Fruit fly (Drosophila melanogaster) whole organism, embryonic: Measurements from ENCODE around the gene BORCS5.

Experiments used
- Bgb ChIP-seq: fragments of 200-800 bp; sonication (Bioruptor generic); IDR thresholded peaks from 2 replicates; pipeline ENCODE4 v1.3.6; 2022; ENCODE audit warnings: missing biosample characterization, missing genetic modification characterization; ENCODE audit not compliant: partially characterized antibody
- CG10147 ChIP-seq: fragments of 200-800 bp; sonication (Bioruptor generic); optimal IDR thresholded peaks from 2 replicates; lab custom pipeline; 2019; ENCODE audit warnings: missing biosample characterization, mild to moderate bottlenecking, missing genetic modification characterization, moderate library complexity
- CG11723 ChIP-seq: fragments of 200-800 bp; sonication (Bioruptor generic); optimal IDR thresholded peaks from 2 replicates; lab custom pipeline; 2017; ENCODE audit warnings: missing biosample characterization, mild to moderate bottlenecking, missing genetic modification characterization
- CG12104 ChIP-seq: fragments of 200-800 bp; sonication (Bioruptor generic); optimal IDR thresholded peaks from 3 replicates; lab custom pipeline; 2016; ENCODE audit warnings: missing biosample characterization, missing genetic modification characterization
- CG12155 ChIP-seq: fragments of 200-800 bp; sonication (Bioruptor generic); optimal IDR thresholded peaks from 3 replicates; lab custom pipeline; 2016; ENCODE audit warnings: missing biosample characterization, missing genetic modification characterization
- CG12942 ChIP-seq: fragments of 200-800 bp; sonication (Bioruptor generic); optimal IDR thresholded peaks from 3 replicates; lab custom pipeline; 2016; ENCODE audit warnings: missing biosample characterization, missing genetic modification characterization
- CG13894 ChIP-seq: fragments of 200-800 bp; sonication (Bioruptor generic); optimal IDR thresholded peaks from 3 replicates; lab custom pipeline; 2018; ENCODE audit warnings: missing biosample characterization, mild to moderate bottlenecking, missing genetic modification characterization, moderate library complexity
- CG14441 ChIP-seq: fragments of 200-800 bp; sonication (Bioruptor generic); IDR thresholded peaks from 2 replicates; pipeline ENCODE4 v1.3.6; 2022; ENCODE audit warnings: missing biosample characterization, missing genetic modification characterization
- CG15011 ChIP-seq: fragments of 200-800 bp; sonication (Bioruptor generic); optimal IDR thresholded peaks from 3 replicates; lab custom pipeline; 2018; ENCODE audit warnings: missing biosample characterization, mild to moderate bottlenecking, missing genetic modification characterization
- CG1529 ChIP-seq: fragments of 200-800 bp; sonication (Bioruptor generic); optimal IDR thresholded peaks from 3 replicates; lab custom pipeline; 2018; ENCODE audit warnings: missing biosample characterization, missing genetic modification characterization
- CG15514 ChIP-seq: fragments of 200-800 bp; sonication (Bioruptor generic); optimal IDR thresholded peaks from 3 replicates; lab custom pipeline; 2017; ENCODE audit warnings: missing biosample characterization, missing genetic modification characterization, mild to moderate bottlenecking, moderate library complexity, missing genetic modification reagents
- CG17612 ChIP-seq: fragments of 200-800 bp; sonication (Bioruptor generic); IDR thresholded peaks from 2 replicates; pipeline ENCODE4 v1.3.6; 2022; ENCODE audit warnings: missing biosample characterization, missing genetic modification characterization
- CG17829 ChIP-seq: fragments of 200-800 bp; optimal IDR thresholded peaks from 2 replicates; lab custom pipeline; 2019; ENCODE audit warnings: missing biosample characterization, mild to moderate bottlenecking, missing genetic modification characterization, moderate library complexity
- CG2116 ChIP-seq: fragments of 200-800 bp; sonication (Bioruptor generic); optimal IDR thresholded peaks from 3 replicates; lab custom pipeline; 2018; ENCODE audit warnings: missing biosample characterization, mild to moderate bottlenecking, missing genetic modification characterization
- CG2129 ChIP-seq: fragments of 200-800 bp; sonication (Bioruptor generic); IDR thresholded peaks from 2 replicates; pipeline ENCODE4 v1.3.6; 2022; ENCODE audit warnings: missing biosample characterization, missing genetic modification characterization; ENCODE audit not compliant: partially characterized antibody
- CG31365 ChIP-seq: fragments of 200-800 bp; sonication (Bioruptor generic); optimal IDR thresholded peaks from 2 replicates; lab custom pipeline; 2018; ENCODE audit warnings: missing biosample characterization, mild to moderate bottlenecking, missing genetic modification characterization
- CG3281 ChIP-seq: fragments of 200-800 bp; sonication (Bioruptor generic); optimal IDR thresholded peaks from 3 replicates; lab custom pipeline; 2017; ENCODE audit warnings: missing biosample characterization, mild to moderate bottlenecking, missing genetic modification characterization
- CG8089 ChIP-seq: fragments of 200-800 bp; sonication (Bioruptor generic); optimal IDR thresholded peaks from 3 replicates; lab custom pipeline; 2016; ENCODE audit warnings: missing biosample characterization, missing genetic modification characterization
- CG8290 ChIP-seq, 3 experiments: fragments of 200-800 bp; sonication (Bioruptor generic); optimal IDR thresholded peaks; 2 replicates each; lab custom pipeline; 2016 to 2019; ENCODE audit warnings: missing biosample characterization in 3 of 3, missing genetic modification characterization in 3 of 3, mild to moderate bottlenecking in 2 of 3, moderate library complexity in 1 of 3
- CG8944 ChIP-seq: fragments of 200-800 bp; sonication (Bioruptor generic); optimal IDR thresholded peaks from 3 replicates; lab custom pipeline; 2016; ENCODE audit warnings: missing biosample characterization, missing genetic modification characterization
- CHES-1-like ChIP-seq: fragments of 200-800 bp; sonication (Bioruptor generic); optimal IDR thresholded peaks from 2 replicates; lab custom pipeline; 2016; ENCODE audit warnings: missing biosample characterization, missing genetic modification characterization
- CTCF ChIP-seq: fragments of 200-800 bp; sonication (Bioruptor generic); optimal IDR thresholded peaks from 2 replicates; lab custom pipeline; 2017; ENCODE audit warnings: missing biosample characterization, mild to moderate bottlenecking, missing genetic modification characterization, moderate library complexity
- Dref ChIP-seq: fragments of 200-800 bp; sonication (Bioruptor generic); IDR thresholded peaks from 2 replicates; pipeline ENCODE4 v1.3.6; 2022; ENCODE audit warnings: missing biosample characterization, missing genetic modification characterization
- Hmx ChIP-seq: fragments of 200-800 bp; sonication (Bioruptor generic); optimal IDR thresholded peaks from 2 replicates; lab custom pipeline; 2016; ENCODE audit warnings: missing biosample characterization, missing genetic modification characterization
- Hr51 ChIP-seq, 2 experiments: fragments of 200-800 bp; sonication (Bioruptor generic); optimal IDR thresholded peaks; 2 replicates in 1 of 2; 3 replicates in 1 of 2; lab custom pipeline; 2016 to 2018; ENCODE audit warnings: missing biosample characterization in 2 of 2, missing genetic modification characterization in 2 of 2, mild to moderate bottlenecking in 1 of 2, moderate library complexity in 1 of 2
- Mes4 ChIP-seq: fragments of 200-800 bp; sonication (Bioruptor generic); optimal IDR thresholded peaks from 2 replicates; lab custom pipeline; 2016; ENCODE audit warnings: missing biosample characterization, missing genetic modification characterization
- Nf-YC ChIP-seq: fragments of 200-800 bp; optimal IDR thresholded peaks from 3 replicates; lab custom pipeline; 2019; ENCODE audit warnings: missing biosample characterization, mild to moderate bottlenecking, missing genetic modification characterization, moderate library complexity
- Scr ChIP-seq: fragments of 200-800 bp; sonication (Bioruptor generic); IDR thresholded peaks from 2 replicates; pipeline ENCODE4 v1.3.6; 2022; ENCODE audit warnings: missing biosample characterization, missing genetic modification characterization; ENCODE audit not compliant: partially characterized antibody
- ac ChIP-seq: fragments of 200-800 bp; sonication (Bioruptor generic); optimal IDR thresholded peaks from 3 replicates; lab custom pipeline; 2017; ENCODE audit warnings: missing biosample characterization, mild to moderate bottlenecking, missing genetic modification characterization
- bcd ChIP-seq: fragments of 200-800 bp; sonication (Bioruptor generic); optimal IDR thresholded peaks from 2 replicates; lab custom pipeline; 2017; ENCODE audit warnings: missing biosample characterization, mild to moderate bottlenecking, missing genetic modification characterization
- bigmax ChIP-seq: fragments of 200-800 bp; sonication (Bioruptor generic); optimal IDR thresholded peaks from 2 replicates; lab custom pipeline; 2018; ENCODE audit warnings: missing biosample characterization, mild to moderate bottlenecking, missing genetic modification characterization
- cad ChIP-seq: fragments of >200 bp; optimal IDR thresholded peaks from 2 replicates; lab custom pipeline; 2017; ENCODE audit warnings: missing biosample characterization, missing genetic modification characterization
- cas ChIP-seq: fragments of 200-800 bp; sonication (Bioruptor generic); IDR thresholded peaks from 2 replicates; pipeline ENCODE4 v1.3.6; 2022; ENCODE audit warnings: missing biosample characterization, missing genetic modification characterization
- chm ChIP-seq: fragments of 200-800 bp; sonication (Bioruptor generic); IDR thresholded peaks from 2 replicates; pipeline ENCODE4 v1.3.6; 2022; ENCODE audit warnings: missing biosample characterization, missing genetic modification characterization
- croc ChIP-seq: fragments of 200-800 bp; sonication (Bioruptor generic); conservative IDR thresholded peaks from 3 replicates; pipeline ENCODE4 v1.3.6; 2022; ENCODE audit warnings: missing biosample characterization, missing genetic modification characterization
- dpn ChIP-seq, 2 experiments: fragments of 200-800 bp; sonication (Bioruptor generic); optimal IDR thresholded peaks; 3 replicates each; lab custom pipeline; 2016; ENCODE audit warnings: missing biosample characterization in 2 of 2, missing genetic modification characterization in 2 of 2
- ems ChIP-seq: fragments of 200-800 bp; sonication (Bioruptor generic); optimal IDR thresholded peaks from 3 replicates; lab custom pipeline; 2016; ENCODE audit warnings: missing biosample characterization, missing genetic modification characterization
- exex ChIP-seq: fragments of 200-800 bp; sonication (Bioruptor generic); optimal IDR thresholded peaks from 4 replicates; lab custom pipeline; 2018; ENCODE audit warnings: missing biosample characterization, mild to moderate bottlenecking, missing genetic modification characterization, moderate library complexity
- fd102C ChIP-seq: fragments of 200-800 bp; sonication (Bioruptor generic); optimal IDR thresholded peaks from 2 replicates; lab custom pipeline; 2018; ENCODE audit warnings: missing biosample characterization, mild to moderate bottlenecking, missing genetic modification characterization, moderate library complexity
- gce ChIP-seq: fragments of 200-800 bp; sonication (Bioruptor generic); IDR thresholded peaks from 3 replicates; pipeline ENCODE4 v1.3.6; 2022; ENCODE audit warnings: missing biosample characterization, missing genetic modification characterization
- gt ChIP-seq: fragments of 200-800 bp; sonication (Bioruptor generic); IDR thresholded peaks from 2 replicates; pipeline ENCODE4 v1.3.6; 2022; ENCODE audit warnings: missing biosample characterization, missing genetic modification characterization
- kay ChIP-seq: fragments of 200-800 bp; sonication (Bioruptor generic); optimal IDR thresholded peaks from 2 replicates; lab custom pipeline; 2016; ENCODE audit warnings: missing biosample characterization, missing genetic modification characterization
- lilli ChIP-seq: fragments of 200-800 bp; sonication (Bioruptor generic); optimal IDR thresholded peaks from 3 replicates; lab custom pipeline; 2016; ENCODE audit warnings: missing biosample characterization, missing genetic modification characterization
- lov ChIP-seq, 2 experiments: fragments of 200-800 bp in 1 of 2; fragments of >200 bp in 1 of 2; sonication (Bioruptor generic) in 1 of 2; IDR thresholded peaks in 1 of 2; optimal IDR thresholded peaks in 1 of 2; 2 replicates in 1 of 2; 3 replicates in 1 of 2; pipeline versions ENCODE4 v1.3.6 to Lab custom; 2017 to 2022; ENCODE audit warnings: missing biosample characterization in 1 of 2, missing genetic modification characterization in 1 of 2
- prd ChIP-seq, 3 experiments: fragments of >200 bp in 2 of 3; fragments of 200-800 bp in 1 of 3; sonication (Bioruptor generic) in 1 of 3; optimal IDR thresholded peaks in 2 of 3; IDR thresholded peaks in 1 of 3; 2 replicates in 2 of 3; 3 replicates in 1 of 3; pipeline versions ENCODE4 v1.3.6 to Lab custom; 2017 to 2022; ENCODE audit warnings: missing biosample characterization in 1 of 3, missing genetic modification characterization in 1 of 3
- sens-2 ChIP-seq: fragments of 200-800 bp; sonication (Bioruptor generic); IDR thresholded peaks from 2 replicates; pipeline ENCODE4 v1.3.6; 2022; ENCODE audit warnings: missing biosample characterization, missing genetic modification characterization
- slou ChIP-seq: fragments of 200-800 bp; sonication (Bioruptor generic); optimal IDR thresholded peaks from 3 replicates; lab custom pipeline; 2016; ENCODE audit warnings: missing biosample characterization, missing genetic modification characterization
- sr ChIP-seq: fragments of 200-800 bp; sonication (Bioruptor generic); IDR thresholded peaks from 3 replicates; pipeline ENCODE4 v1.3.6; 2022; ENCODE audit warnings: missing biosample characterization, missing genetic modification characterization
- tup ChIP-seq: fragments of 200-800 bp; sonication (Bioruptor generic); optimal IDR thresholded peaks from 2 replicates; lab custom pipeline; 2016; ENCODE audit warnings: missing biosample characterization, mild to moderate bottlenecking, missing genetic modification characterization, moderate library complexity

The BORCS5 gene

DNA sequence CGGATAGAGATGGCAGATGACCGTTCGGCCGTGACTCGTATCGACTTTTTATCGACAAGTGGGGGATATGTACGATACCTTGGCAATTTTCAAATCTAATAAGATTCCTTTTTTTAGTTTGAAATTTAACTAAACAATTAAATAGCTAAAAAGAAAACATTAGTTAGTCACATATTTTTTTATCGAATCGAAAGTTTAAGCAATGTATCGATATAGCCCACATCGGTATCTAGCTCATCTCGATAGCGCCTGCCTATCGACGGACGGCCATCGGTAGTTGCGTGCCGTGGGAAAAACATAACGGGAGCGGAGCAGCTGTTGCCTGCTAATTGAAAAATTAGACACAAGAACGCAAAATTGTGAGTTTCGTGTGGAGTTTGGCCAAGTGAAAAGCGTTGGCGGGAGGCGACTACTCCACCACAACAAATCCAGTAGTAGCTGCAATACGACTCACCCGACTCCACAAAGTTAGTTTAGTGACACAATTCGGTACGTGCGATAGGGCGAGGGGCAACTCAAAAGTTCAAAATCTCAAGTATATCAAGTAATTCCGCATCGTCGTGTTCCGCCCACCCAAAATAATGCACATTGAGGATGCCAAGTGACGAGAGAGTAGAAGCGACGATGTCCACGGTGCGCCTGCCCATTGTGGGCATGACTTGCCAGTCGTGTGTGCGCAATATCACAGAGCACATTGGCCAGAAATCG lies 17.7 kb downstream of the BORCS5 start, which contains the start of the genes CG10347 and ATP7 (continued):
- TF ChIP-seq ems (GFP tag; lab: Kevin White, UChicago) (peak; percentile 40), CHES-1-like (GFP tag; lab: Kevin White, UChicago) (peak; percentile 26), CG8290 (GFP tag; optimal IDR thresholded peaks at IDR 0.05; lab: Kevin White, UChicago) (no peak), CG8290 (tag; optimal IDR thresholded peaks at IDR 0.05; lab: Kevin White, UChicago) (peak in 1 of 2 experiments; percentile 35), fd102C (no peak), kay (GFP tag; lab: Kevin White, UChicago) (peak; percentile 27), Bgb (GFP tag; lab: Robert Waterston, UW) (peak; percentile 90), lov (optimal IDR thresholded peaks at IDR 0.05; lab: Kevin White, UChicago) (no peak), lov (GFP tag; IDR thresholded peaks at IDR 0.05; lab: Robert Waterston, UW) (no peak), Hmx (GFP tag; lab: Kevin White, UChicago) (no peak), CG31365 (tag; lab: Kevin White, UChicago) (no peak), sr (GFP tag; lab: Robert Waterston, UW) (no peak), gce (GFP tag; lab: Robert Waterston, UW) (no peak), CG17829 (peak; percentile 41), cad (no peak), CG14441 (GFP tag; lab: Robert Waterston, UW) (no peak), chm (GFP tag; lab: Robert Waterston, UW) (no peak), CG15514 (GFP tag; lab: Kevin White, UChicago) (peak; percentile 63), dpn (GFP tag; optimal IDR thresholded peaks at IDR 0.05; lab: Kevin White, UChicago) (peak in 1 of 2 experiments; percentile 36), CG10147 (no peak), cas (GFP tag; lab: Robert Waterston, UW) (no peak), Dref (GFP tag; lab: Robert Waterston, UW) (peak; percentile 87), CTCF (GFP tag; lab: Kevin White, UChicago) (no peak), CG15011 (GFP tag; lab: Kevin White, UChicago) (no peak), Mes4 (peak; percentile 8), CG13894 (tag; lab: Kevin White, UChicago) (peak; percentile 11), Hr51 (GFP tag; optimal IDR thresholded peaks at IDR 0.05; lab: Kevin White, UChicago) (peak; percentile 17 to 21), slou (no peak), bcd (GFP tag; lab: Kevin White, UChicago) (no peak), gt (GFP tag; lab: Robert Waterston, UW) (no peak), CG2129 (GFP tag; lab: Robert Waterston, UW) (peak; percentile 87), CG8944 (GFP tag; lab: Kevin White, UChicago) (peak; percentile 26), CG17612 (no peak), CG12942 (GFP tag; lab: Kevin White, UChicago) (no peak), tup (GFP tag; lab: Kevin White, UChicago) (no peak), ac (GFP tag; lab: Kevin White, UChicago) (no peak), CG12104 (GFP tag; lab: Kevin White, UChicago) (peak; percentile 7), Nf-YC (tag; lab: Kevin White, UChicago) (peak; percentile 50), CG8089 (GFP tag; lab: Kevin White, UChicago) (no peak), CG12155 (GFP tag; lab: Kevin White, UChicago) (peak; percentile 19), Scr (peak; percentile 94), croc (GFP tag; lab: Robert Waterston, UW) (no peak), prd (optimal IDR thresholded peaks at IDR 0.05; lab: Kevin White, UChicago) (no peak), prd (GFP tag; IDR thresholded peaks at IDR 0.05; lab: Robert Waterston, UW) (peak; percentile 22; the same call in 2 of the 3 replicates), exex (tag; lab: Kevin White, UChicago) (peak; percentile 16), CG11723 (GFP tag; lab: Kevin White, UChicago) (no peak), sens-2 (no peak), CG1529 (GFP tag; lab: Kevin White, UChicago) (no peak), lilli (peak; percentile 55), bigmax (GFP tag; lab: Kevin White, UChicago) (no peak), CG2116 (GFP tag; lab: Kevin White, UChicago) (peak; percentile 83), CG3281 (GFP tag; lab: Kevin White, UChicago) (no peak)
